Fruit fly (Drosophila melanogaster): ENCODE measurements around the gene CG4686.

DNA sequence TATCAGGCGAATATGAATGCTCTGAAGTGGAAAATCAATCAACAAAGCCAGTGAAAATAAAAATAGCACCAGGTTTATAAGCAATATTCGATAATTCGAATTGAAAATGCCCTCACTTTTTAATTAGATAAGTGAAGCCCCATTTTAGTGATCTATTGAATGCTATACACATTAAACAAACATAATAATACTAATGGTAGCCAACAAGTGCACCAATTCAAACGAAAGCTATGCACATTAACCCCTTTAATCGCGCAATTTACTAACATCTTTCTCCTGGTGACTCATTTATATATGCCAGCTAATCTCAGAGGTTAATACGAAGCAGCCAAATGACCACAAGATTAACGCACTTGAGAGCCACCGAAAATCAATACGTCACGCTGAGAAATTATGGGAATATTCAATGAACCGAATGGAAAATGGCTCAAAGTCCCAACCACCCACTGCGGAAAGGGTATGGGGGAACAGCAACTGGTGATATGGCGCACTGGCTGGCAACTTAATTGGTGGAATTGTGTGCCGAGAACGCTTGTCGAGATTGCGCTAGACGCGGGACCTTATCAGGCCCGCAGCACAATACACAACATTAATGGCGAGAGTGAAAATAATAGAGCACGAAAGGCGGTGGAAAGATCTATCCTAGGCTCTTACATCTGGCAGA, 4.8 kb upstream of the CG4686 start:
- TF ChIP-seq CTCF (optimal IDR thresholded peaks at IDR 0.05) (no peak), CG8478 (optimal IDR thresholded peaks at IDR 0.05) (no peak)
